Worm (Caenorhabditis elegans) whole organism, L2 larva: ENCODE results near the gene nep-8.

ENCODE experiments used
- F13H6.1 ChIP-seq: sonication (generic microtip); optimal IDR thresholded peaks from 2 replicates; lab custom pipeline; 2016; ENCODE audit warnings: missing genetic modification characterization, missing compliant biosample characterization
- R02D3.7 ChIP-seq: fragments of 150-350 bp; optimal IDR thresholded peaks from 2 replicates; lab custom pipeline; 2014; ENCODE audit warnings: missing biosample characterization, missing genetic modification characterization
- alr-1 ChIP-seq: fragments of 150-350 bp; optimal IDR thresholded peaks from 2 replicates; lab custom pipeline; 2014; ENCODE audit warnings: missing biosample characterization, missing genetic modification characterization
- ama-1 ChIP-seq: fragments of 150-350 bp; optimal IDR thresholded peaks from 2 replicates; lab custom pipeline; 2018; ENCODE audit warnings: inconsistent platforms
- ceh-16 ChIP-seq: fragments of 150-350 bp; optimal IDR thresholded peaks from 2 replicates; lab custom pipeline; 2014; ENCODE audit warnings: missing biosample characterization, missing genetic modification characterization
- ceh-82 ChIP-seq: fragments of 150-350 bp; optimal IDR thresholded peaks from 2 replicates; lab custom pipeline; 2014; ENCODE audit warnings: missing biosample characterization, missing genetic modification characterization
- elt-3 ChIP-seq: sonication (generic microtip); optimal IDR thresholded peaks from 2 replicates; lab custom pipeline; 2017; ENCODE audit warnings: missing biosample characterization, missing genetic modification characterization
- lin-39 ChIP-seq: fragments of 150-350 bp; optimal IDR thresholded peaks from 2 replicates; lab custom pipeline; 2014; ENCODE audit warnings: missing biosample characterization, missing genetic modification reagents, missing genetic modification characterization
- mab-5 ChIP-seq: fragments of 150-350 bp; optimal IDR thresholded peaks from 2 replicates; lab custom pipeline; 2014; ENCODE audit warnings: missing biosample characterization, missing genetic modification characterization
- nhr-12 ChIP-seq: fragments of 150-350 bp; optimal IDR thresholded peaks from 2 replicates; lab custom pipeline; 2014; ENCODE audit warnings: missing biosample characterization, missing genetic modification characterization
- nhr-25 ChIP-seq: fragments of 150-350 bp; sonication (generic microtip); optimal IDR thresholded peaks from 3 replicates; lab custom pipeline; 2014; ENCODE audit warnings: missing biosample characterization, missing genetic modification characterization
- peb-1 ChIP-seq: fragments of 150-350 bp; optimal IDR thresholded peaks from 2 replicates; lab custom pipeline; 2014; ENCODE audit warnings: missing biosample characterization, missing genetic modification characterization
- unc-55 ChIP-seq: fragments of 150-350 bp; sonication (generic microtip); optimal IDR thresholded peaks from 3 replicates; lab custom pipeline; 2014; ENCODE audit warnings: missing biosample characterization, missing genetic modification reagents, missing genetic modification characterization
- unc-62 ChIP-seq: fragments of 150-350 bp; optimal IDR thresholded peaks from 2 replicates; lab custom pipeline; 2014; ENCODE audit warnings: missing biosample characterization, missing genetic modification reagents, missing genetic modification characterization

DNA sequence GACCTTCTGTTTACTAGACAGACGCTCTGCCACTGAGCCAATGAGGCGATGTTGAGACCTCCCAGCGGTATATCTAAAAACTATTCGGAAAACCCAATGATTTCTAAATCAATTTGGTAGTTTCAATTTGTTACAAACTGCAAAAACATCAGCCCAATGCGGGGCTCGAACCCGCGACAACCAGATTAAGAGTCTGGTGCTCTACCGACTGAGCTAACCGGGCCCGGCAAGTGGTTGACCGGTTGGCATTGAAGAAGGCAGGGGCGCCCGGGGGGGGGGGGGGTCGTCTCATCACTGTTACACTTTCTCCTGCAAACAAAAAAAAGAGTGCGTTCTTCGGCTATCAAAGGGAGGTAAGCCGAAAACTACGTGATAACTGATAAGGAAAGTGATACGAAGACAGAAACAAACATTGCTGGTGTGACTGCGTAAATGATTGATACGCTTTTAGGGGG is 35.6 kb downstream of the nep-8 start:
- TF ChIP-seq peb-1 (tag; lab: Kevin White, UChicago) (no peak), ceh-16 (no peak), F13H6.1 (tag; lab: Kevin White, UChicago) (no peak), unc-55 (GFP tag; lab: Kevin White, UChicago) (no peak), ama-1 (lab: Kevin White, UChicago) (no peak), alr-1 (no peak), R02D3.7 (tag; lab: Kevin White, UChicago) (no peak), nhr-12 (no peak), mab-5 (tag; lab: Kevin White, UChicago) (no peak), lin-39 (tag; lab: Kevin White, UChicago) (no peak), ceh-82 (no peak), unc-62 (GFP tag; lab: Kevin White, UChicago) (no peak), nhr-25 (tag; lab: Kevin White, UChicago) (no peak), elt-3 (tag; lab: Kevin White, UChicago) (no peak)
